Fruit fly (Drosophila melanogaster) whole organism: Measurements from ENCODE around the gene Hn.

Experiments used
- CG8478 ChIP-seq: fragments of >200 bp; optimal IDR thresholded peaks from 2 replicates; lab custom pipeline; 2018; ENCODE audit warnings: inconsistent platforms
- Dll ChIP-seq: fragments of >200 bp; optimal IDR thresholded peaks from 2 replicates; lab custom pipeline; 2017
- pan ChIP-seq: fragments of >200 bp; optimal IDR thresholded peaks from 2 replicates; lab custom pipeline; 2017
- usp ChIP-seq: fragments of >200 bp; optimal IDR thresholded peaks from 2 replicates; lab custom pipeline; 2017; ENCODE audit warnings: missing biosample characterization, missing genetic modification characterization, mixed read lengths

DNA sequence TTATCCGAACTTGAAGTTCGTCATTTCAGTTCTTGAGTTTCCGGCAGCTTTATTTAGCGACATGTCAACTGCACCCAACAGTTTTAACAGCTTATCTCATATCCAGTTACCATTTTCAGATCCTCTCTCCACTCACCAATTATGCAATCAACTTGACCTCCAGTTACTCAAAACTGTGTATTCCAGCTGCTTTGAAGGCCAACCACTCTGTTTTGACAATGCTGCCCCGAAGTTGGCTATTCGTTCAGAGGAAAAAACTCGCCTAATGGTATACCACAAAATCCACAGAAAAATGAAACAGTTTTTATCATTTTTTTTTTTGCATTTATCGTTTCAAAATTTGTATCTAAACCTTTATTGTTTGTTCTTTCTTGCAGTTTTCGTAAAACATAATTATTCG lies 51.3 kb downstream of the Hn start:
- TF ChIP-seq Dll (lab: Kevin White, UChicago) (no peak), usp (GFP tag; lab: Kevin White, UChicago) (no peak), pan (lab: Kevin White, UChicago) (no peak), CG8478 (lab: Kevin White, UChicago) (no peak)
